Worm (Caenorhabditis elegans): ENCODE data around the gene npp-18.

ce11 chrIII:13275784-13276183, 20.9 kb upstream of the npp-18 start:
- no peak for TF ChIP-seq elt-3 (tag; optimal IDR thresholded peaks at IDR 0.05)
- no peak for TF ChIP-seq ztf-11 (tag; optimal IDR thresholded peaks at IDR 0.05)
- peak; percentile 38 for TF ChIP-seq skn-1 (tag; optimal IDR thresholded peaks at IDR 0.05)
- no peak for TF ChIP-seq lin-39 (tag; optimal IDR thresholded peaks at IDR 0.05)
- no peak for TF ChIP-seq dmd-4 (tag; optimal IDR thresholded peaks at IDR 0.05)
- no peak for TF ChIP-seq ceh-82 (tag; optimal IDR thresholded peaks at IDR 0.05)
- TF ChIP-seq fos-1 (tag; optimal IDR thresholded peaks at IDR 0.05) = peak; percentile 69
- peak; percentile 47 for TF ChIP-seq egl-27 (tag; optimal IDR thresholded peaks at IDR 0.05)
- TF ChIP-seq mab-5 (tag; optimal IDR thresholded peaks at IDR 0.05) = peak; percentile 58
- peak; percentile 86 for TF ChIP-seq zag-1 (tag; optimal IDR thresholded peaks at IDR 0.05)
- no peak for TF ChIP-seq alr-1 (tag; optimal IDR thresholded peaks at IDR 0.05)
- peak; percentile 17 for TF ChIP-seq ztf-4 (tag; optimal IDR thresholded peaks at IDR 0.05)
- peak; percentile 35 for TF ChIP-seq snpc-4 (tag; optimal IDR thresholded peaks at IDR 0.05)
- peak; percentile 63 to 67 for TF ChIP-seq mdl-1 (tag; optimal IDR thresholded peaks at IDR 0.05)

Measured in whole organism, L2 larva.